Worm (Caenorhabditis elegans): ENCODE data around the gene npp-9.

Gene npp-9

DNA sequence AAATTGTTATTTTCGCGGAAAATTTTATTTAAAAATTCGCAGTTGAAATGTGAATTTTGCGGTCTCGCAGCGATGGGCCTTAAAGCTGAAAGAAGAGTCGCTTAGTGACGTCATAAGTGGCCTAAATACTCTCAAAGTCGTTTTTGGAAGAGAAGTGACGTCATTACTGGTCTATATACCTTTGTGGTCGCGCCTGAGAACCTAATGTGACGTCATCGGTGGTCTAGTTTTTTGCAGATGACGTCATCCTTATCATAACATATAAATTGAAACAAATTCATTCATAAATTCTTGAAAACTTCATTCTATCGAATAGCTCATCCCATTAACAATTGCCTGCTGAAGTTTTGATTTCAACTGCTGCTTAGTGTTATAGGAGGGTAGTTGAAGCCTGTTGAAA, 27.1 kb downstream of the npp-9 start:
- TF ChIP-seq unc-62 (GFP tag; optimal IDR thresholded peaks at IDR 0.05), result no peak
- TF ChIP-seq ceh-82 (tag; optimal IDR thresholded peaks at IDR 0.05), result no peak
- TF ChIP-seq ama-1 (optimal IDR thresholded peaks at IDR 0.05), result no peak
- TF ChIP-seq nhr-76 (tag; optimal IDR thresholded peaks at IDR 0.05), result no peak

DNA sequence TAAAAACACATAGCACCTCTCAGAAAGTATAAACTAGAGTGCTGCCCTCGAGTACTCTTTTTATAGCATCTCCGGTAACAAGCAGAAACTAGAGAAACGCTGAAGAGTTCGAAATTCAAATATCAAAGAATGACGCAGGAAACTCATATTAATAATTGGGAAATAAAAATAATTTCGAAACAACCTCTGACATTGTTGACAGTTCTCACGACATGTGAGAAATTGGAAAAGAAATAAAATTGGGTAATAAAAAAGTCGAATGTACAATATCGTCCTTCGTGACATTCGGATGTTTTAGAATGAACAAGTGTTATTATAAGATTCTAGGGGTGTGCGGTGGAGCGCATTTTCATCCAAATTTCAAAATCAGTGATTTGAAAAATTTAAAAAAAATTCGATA, 32.0 kb downstream of the npp-9 start:
- TF ChIP-seq sea-2 (GFP tag; optimal IDR thresholded peaks at IDR 0.05) (no peak), elt-2 (tag; optimal IDR thresholded peaks at IDR 0.05) (peak; percentile 16), pqm-1 (tag; optimal IDR thresholded peaks at IDR 0.05) (no peak), daf-12 (tag; optimal IDR thresholded peaks at IDR 0.05) (no peak)

DNA sequence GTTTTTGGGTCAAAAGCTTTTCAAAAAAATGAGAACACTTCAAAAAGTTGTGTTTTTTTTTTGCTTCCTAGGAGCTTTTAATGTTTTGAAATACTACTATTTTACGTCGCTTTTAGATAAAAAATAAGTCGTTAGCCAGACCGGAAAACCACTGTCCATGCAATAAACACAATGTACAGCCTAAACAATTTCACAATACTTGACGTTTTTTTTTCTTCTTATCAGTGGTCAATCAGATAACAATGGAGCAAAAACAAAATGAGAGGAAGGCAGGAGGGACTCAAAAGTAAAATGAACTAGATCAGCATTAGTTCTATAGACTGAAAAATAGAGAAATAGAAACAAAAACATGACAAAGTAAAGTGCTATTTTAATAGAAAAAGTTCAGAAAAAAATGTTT, 33.5 kb downstream of the npp-9 start:
- TF ChIP-seq elt-2 (tag; optimal IDR thresholded peaks at IDR 0.05) (peak; percentile 33), nhr-12 (tag; optimal IDR thresholded peaks at IDR 0.05) (no peak)

DNA sequence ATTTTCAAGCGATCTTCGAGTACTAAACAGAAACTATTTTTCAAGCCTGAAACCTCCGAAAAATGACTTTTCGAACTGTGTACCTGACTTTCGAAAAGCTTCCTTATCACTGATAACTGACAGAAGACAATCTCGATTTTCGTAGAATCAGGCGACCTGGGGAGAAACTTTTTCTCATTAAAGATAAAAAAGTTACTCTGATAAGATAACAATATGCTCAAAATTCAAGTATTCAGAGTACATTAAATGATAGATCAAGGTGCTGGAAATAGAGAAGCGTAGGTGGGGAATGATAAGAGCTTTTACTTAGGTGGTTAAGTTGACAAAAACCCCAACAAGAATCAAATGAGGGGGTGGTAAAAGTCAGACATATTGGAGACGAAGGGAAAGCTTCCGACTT, 34.2 kb downstream of the npp-9 start, which contains the start of gene prk-2:
Gene prk-2 (minus strand): TSS at position 156 of the 400 bp plus-strand sequence.
- TF ChIP-seq ceh-28 (tag; optimal IDR thresholded peaks at IDR 0.05) (peak; percentile 8), jun-1 (tag; optimal IDR thresholded peaks at IDR 0.05) (peak; percentile 19), elt-2 (tag; optimal IDR thresholded peaks at IDR 0.05) (peak; percentile 93), elt-3 (tag; optimal IDR thresholded peaks at IDR 0.05) (peak in 1 of 3 experiments; percentile 65), pha-4 (tag; optimal IDR thresholded peaks at IDR 0.05) (peak; percentile 3), R02D3.7 (tag; optimal IDR thresholded peaks at IDR 0.05) (no peak), ceh-16 (tag; optimal IDR thresholded peaks at IDR 0.05) (no peak), pqm-1 (tag; optimal IDR thresholded peaks at IDR 0.05) (peak; percentile 93)

DNA sequence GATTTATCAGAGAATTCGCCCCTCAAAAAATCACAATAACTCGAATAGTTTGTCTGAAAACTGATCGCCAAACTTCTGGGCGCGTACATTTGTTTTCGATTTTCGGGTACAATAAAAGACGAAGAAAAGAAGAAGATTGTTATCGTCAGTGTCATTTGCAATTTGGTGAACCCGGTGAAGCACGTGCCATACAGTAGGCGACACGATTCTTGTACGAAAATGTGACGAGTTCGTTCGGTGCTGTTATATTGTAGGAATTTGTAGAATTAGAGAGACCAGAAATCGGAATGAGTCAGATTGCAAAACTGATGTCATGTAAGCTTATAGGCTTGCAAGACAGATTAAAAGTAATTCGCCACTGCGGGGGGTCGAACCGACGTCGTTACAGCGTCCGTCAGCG, 36.5 kb downstream of the npp-9 start:
- TF ChIP-seq ceh-16 (tag; optimal IDR thresholded peaks at IDR 0.05), result no peak
- TF ChIP-seq nhr-43 (tag; optimal IDR thresholded peaks at IDR 0.05; ENCODE audit: poor library complexity, severe bottlenecking), result peak; percentile 9
- peak; percentile 17 for TF ChIP-seq nhr-25 (tag; optimal IDR thresholded peaks at IDR 0.05)

DNA sequence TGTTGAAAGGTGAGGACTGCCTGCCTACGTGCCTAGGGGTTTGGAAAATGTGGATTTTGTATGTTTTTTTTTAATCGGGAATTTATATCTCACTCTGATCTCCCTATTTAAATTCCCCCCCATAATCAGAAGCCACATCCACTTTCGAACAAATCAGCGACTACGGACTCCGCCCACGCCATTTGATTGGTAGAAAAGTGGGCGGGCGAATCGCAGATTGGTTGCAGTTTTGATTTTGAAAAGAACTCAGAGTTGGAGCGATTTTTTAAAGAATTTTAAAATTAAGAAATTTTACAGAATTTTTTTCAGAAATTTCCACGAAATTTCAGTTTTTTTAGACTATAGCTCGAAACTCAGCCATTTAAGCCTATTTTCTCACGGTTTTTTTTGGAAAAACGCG, 44.2 kb downstream of the npp-9 start:
- TF ChIP-seq fkh-2 (tag; optimal IDR thresholded peaks at IDR 0.05) (no peak), nfya-1 (tag; optimal IDR thresholded peaks at IDR 0.05; ENCODE audit: insufficient read depth) (peak; percentile 84)

DNA sequence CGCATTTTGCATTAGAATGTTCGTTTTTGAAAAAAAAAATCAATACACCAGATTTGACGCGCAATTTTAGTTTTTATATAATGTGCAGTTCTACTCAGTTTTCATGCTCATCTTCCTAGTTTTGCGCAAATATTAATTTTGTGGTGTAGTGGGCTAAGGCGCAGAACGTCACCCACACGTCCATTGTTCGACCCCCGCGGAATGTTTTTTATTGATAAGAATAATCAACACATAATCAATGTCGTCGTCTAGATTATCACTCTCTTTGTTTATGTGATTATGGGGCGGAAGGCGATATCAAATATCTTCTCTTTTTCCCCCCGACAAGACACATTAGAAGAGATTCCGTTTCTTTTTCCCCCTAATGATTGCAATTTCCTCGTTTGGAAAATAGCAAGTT, 48.5 kb downstream of the npp-9 start:
- TF ChIP-seq nhr-77 (tag; optimal IDR thresholded peaks at IDR 0.05) (no peak), elt-3 (tag; optimal IDR thresholded peaks at IDR 0.05) (peak in 1 of 3 experiments; percentile 62)

DNA sequence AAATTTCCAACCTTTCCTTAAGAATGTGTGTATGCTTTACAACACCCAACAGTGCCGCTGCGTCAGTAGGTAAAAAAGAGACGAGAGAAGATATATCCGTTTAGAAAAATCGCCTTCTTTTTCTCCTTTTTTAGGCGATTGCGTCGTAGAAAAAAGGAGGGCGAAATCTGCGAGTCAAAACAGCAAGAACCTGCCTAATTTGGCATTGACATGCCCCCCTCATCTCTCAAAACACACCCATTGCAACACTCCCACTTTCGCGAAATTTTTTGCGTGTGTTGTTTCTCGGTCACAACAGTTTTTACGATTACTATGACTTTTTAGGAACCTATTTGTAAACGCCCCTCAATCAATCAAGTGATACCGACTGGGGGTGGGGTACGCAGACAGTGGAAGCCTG, 52.6 kb downstream of the npp-9 start:
- no peak for TF ChIP-seq ceh-82 (tag; optimal IDR thresholded peaks at IDR 0.05)
- TF ChIP-seq unc-62 (GFP tag; optimal IDR thresholded peaks at IDR 0.05), result no peak
- TF ChIP-seq elt-3 (tag; optimal IDR thresholded peaks at IDR 0.05), result peak in 1 of 3 experiments; percentile 3
- no peak for TF ChIP-seq skn-1 (tag; optimal IDR thresholded peaks at IDR 0.05)
- TF ChIP-seq nhr-237 (tag; optimal IDR thresholded peaks at IDR 0.05), result no peak
- peak; percentile 63 for TF ChIP-seq nhr-25 (tag; optimal IDR thresholded peaks at IDR 0.05)

DNA sequence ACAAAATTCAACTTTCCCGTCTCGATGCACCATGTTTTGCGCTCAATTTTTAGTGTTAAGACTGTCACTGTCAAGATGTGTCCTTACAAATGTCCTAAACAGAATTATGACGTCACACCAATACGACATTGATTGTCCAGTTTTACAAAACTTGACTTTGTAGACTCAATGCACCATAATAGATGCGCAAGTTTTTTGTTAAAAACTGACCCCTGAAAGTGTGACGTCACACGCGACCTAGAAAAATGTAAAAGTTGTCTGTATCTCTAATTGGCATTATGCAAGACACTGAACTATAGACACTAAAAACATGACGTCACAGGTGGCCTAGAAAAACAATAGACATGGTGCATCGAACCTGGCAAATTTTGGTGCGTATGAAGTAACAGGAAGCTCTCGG, 53.2 kb downstream of the npp-9 start:
- TF ChIP-seq egl-27 (tag; optimal IDR thresholded peaks at IDR 0.05) (no peak), fkh-2 (tag; optimal IDR thresholded peaks at IDR 0.05) (no peak), eor-1 (tag; optimal IDR thresholded peaks at IDR 0.05) (no peak), pqm-1 (tag; optimal IDR thresholded peaks at IDR 0.05) (no peak), skn-1 (tag; optimal IDR thresholded peaks at IDR 0.05) (no peak), ztf-11 (tag; optimal IDR thresholded peaks at IDR 0.05) (no peak), ceh-16 (tag; optimal IDR thresholded peaks at IDR 0.05) (no peak)
